Worm (Caenorhabditis elegans): Measurements from ENCODE around the gene mrpl-16.

DNA sequence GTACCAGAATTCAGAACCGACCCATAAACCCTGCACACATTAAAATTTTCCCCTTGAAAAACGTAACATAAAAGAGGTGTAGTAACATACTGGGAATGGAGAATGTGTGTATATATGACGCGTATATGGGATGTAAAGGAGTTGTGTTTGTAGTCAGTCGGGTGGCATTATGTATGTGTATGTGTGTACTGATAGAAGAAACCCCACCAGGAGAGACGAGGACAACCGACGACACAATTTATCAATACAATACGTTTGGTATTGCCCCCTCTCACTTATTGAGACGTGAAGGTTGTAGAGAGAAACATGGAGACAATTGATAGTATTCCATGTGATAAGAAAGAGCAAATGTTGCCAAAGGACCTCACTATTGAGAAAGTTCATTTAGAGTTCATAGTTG, 36.1 kb upstream of the mrpl-16 start:
- no peak for TF ChIP-seq cebp-1 (GFP tag; IDR thresholded peaks at IDR 0.05)
- TF ChIP-seq cebp-1 (tag; optimal IDR thresholded peaks at IDR 0.05), result no peak
- TF ChIP-seq egl-44 (GFP tag; IDR thresholded peaks at IDR 0.05), result no peak
- no peak for TF ChIP-seq ztf-18 (tag; optimal IDR thresholded peaks at IDR 0.05)
- TF ChIP-seq madf-3 (GFP tag; IDR thresholded peaks at IDR 0.05), result no peak
- no peak for TF ChIP-seq ceh-40 (GFP tag; IDR thresholded peaks at IDR 0.05)
- TF ChIP-seq hmg-1.2 (GFP tag; IDR thresholded peaks at IDR 0.05), result no peak
- TF ChIP-seq let-607 (tag; optimal IDR thresholded peaks at IDR 0.05), result no peak

Measured in whole organism, young adult.